Worm (Caenorhabditis elegans): ENCODE measurements around the gene amdh-1.

- TF ChIP-seq elt-1 (tag; optimal IDR thresholded peaks at IDR 0.05), result no peak
- TF ChIP-seq pqm-1 (tag; optimal IDR thresholded peaks at IDR 0.05), result no peak
- no peak for TF ChIP-seq skn-1 (tag; optimal IDR thresholded peaks at IDR 0.05)
- no peak for TF ChIP-seq jun-1 (tag; optimal IDR thresholded peaks at IDR 0.05)
- TF ChIP-seq R02D3.7 (tag; optimal IDR thresholded peaks at IDR 0.05), result no peak
These were observed 3.1 kb downstream of the amdh-1 start, which contains the start of gene srg-8 for ce11 chrIII:6254737-6255136.
